Fruit fly (Drosophila melanogaster): ENCODE measurements around the gene btn.

The btn gene

DNA sequence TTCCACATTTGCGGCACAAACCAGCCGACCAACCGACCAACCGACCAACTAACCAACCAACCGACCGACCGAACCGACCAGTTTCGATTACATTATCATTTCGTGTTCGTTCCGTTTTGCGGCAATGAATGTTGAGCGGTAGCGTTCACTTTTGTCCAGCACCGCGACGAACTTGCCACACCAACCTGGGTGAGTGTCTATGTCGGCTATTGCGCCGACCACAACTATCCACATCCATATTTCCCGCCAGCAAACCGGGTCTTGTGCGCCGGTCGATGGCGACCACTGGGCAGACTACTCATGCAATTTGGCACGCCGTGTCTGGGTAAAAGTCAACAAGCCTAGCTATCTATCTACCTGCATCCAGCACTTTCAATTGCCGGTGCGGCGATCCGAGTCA is 9.4 kb downstream of the btn start:
- TF ChIP-seq CG8478 (optimal IDR thresholded peaks at IDR 0.05) (no peak), CTCF (optimal IDR thresholded peaks at IDR 0.05) (no peak)

DNA sequence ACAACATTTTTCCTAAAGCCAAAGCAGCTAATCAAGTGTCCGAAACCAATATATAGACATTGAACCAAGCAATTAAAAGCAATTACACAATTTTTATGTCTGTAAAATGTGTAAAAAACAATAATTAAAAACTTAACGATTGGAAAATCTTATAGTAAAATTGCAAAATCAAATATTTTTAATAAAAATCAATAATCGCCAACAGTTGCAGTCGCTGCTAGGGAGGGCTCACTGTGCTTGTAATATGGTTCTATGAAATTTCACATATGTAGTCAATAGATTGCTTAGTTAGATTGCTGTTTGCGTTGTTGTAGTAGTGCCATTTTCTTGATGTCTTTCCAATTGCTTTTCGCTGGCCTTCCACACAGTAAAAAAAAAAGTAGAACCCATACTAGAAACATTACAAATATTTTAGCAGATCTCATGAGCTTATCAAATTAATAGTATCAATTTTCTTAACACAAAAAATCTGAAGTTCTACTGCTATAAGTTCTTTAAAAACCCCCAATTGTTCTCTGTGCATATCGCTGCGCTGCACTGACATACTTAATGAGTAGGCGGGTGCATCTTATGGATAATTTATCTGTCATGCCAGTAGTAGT is 10.2 kb downstream of the btn start:
- TF ChIP-seq CTCF (optimal IDR thresholded peaks at IDR 0.05) (no peak), CG8478 (optimal IDR thresholded peaks at IDR 0.05) (no peak)

DNA sequence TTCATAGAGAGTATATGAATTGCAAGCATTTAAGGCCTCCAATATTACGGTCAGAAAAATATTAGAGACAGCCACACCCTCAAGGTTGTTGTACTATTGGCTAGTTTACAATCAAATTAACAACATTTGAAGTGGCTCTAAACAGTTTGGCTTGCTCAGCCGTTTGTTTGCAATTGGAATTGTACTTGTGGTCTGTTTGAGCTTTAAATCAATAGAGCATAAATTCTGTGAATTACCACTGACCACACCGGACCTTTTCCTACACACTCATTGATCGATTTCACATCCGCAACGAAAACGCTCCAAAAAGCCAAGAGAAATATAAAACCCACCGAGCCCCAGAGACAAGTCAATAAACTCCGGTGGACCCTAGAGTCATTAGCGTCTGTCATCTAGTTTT is 12.8 kb downstream of the btn start:
- TF ChIP-seq CTCF (optimal IDR thresholded peaks at IDR 0.05) (no peak), CG8478 (optimal IDR thresholded peaks at IDR 0.05) (no peak)

DNA sequence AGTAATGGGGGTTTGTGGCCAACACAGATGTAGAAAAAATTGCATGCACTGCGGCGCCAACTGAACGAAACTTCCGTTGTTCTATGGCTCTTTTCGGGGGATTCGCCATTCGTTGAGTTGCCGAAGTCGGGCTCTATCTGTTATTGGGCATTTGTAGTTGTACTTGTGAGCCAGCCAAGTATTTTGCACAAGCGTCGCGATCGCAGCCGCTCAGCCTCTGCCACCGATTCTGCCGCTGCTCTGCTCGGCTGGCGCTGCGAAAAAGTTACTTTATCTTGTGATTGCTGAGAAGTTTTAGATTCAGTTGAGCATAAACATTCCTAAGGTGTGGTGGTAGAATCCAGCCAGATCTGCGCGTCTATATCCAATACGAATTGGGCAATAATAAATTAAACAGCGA is 16.5 kb downstream of the btn start, which contains the start of gene CG33110:
TSS of gene CG33110 (plus strand) at position 301 of the 400 bp plus-strand sequence.
- TF ChIP-seq CTCF (optimal IDR thresholded peaks at IDR 0.05) (no peak), CG8478 (optimal IDR thresholded peaks at IDR 0.05) (no peak)

DNA sequence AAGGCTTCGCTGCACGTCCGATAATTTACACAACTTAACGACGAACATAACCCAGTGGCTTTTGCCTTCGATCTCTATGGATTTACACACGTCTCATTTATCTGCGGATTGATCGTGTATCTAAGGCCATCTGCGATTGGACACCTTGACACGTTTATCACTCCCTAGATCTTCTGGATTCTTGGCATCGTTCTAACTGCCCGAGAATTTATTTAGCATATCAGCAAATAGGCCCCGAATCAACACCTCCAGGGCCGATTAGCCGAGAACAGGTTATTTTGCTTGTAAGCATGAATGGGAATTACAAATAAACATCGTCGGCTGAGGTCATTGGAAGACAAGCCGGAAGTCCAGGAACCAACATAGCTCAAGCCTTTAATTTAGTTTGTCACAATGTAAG is 17.9 kb downstream of the btn start:
- TF ChIP-seq CTCF (optimal IDR thresholded peaks at IDR 0.05) (no peak), CG8478 (optimal IDR thresholded peaks at IDR 0.05) (no peak)

DNA sequence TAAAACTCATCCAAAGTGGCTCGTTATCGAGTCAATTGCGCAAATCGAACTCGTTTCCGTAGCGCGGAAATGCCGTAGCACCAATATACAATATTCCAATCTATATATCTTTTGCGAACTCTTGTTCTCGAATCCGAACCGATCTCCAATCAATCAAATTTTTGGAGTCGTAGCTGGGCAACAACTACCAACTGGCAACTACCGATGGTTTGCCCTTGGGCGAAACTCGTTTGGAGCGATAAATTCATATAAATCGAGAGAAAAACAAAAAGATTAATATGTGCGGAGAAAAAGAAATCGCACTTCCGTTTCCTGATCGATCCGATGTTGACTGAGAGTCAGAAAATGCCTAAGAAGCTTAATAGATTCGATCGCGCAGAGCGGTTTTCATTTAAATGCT is 20.7 kb downstream of the btn start:
- TF ChIP-seq CTCF (optimal IDR thresholded peaks at IDR 0.05) (no peak), CG8478 (optimal IDR thresholded peaks at IDR 0.05) (no peak)

DNA sequence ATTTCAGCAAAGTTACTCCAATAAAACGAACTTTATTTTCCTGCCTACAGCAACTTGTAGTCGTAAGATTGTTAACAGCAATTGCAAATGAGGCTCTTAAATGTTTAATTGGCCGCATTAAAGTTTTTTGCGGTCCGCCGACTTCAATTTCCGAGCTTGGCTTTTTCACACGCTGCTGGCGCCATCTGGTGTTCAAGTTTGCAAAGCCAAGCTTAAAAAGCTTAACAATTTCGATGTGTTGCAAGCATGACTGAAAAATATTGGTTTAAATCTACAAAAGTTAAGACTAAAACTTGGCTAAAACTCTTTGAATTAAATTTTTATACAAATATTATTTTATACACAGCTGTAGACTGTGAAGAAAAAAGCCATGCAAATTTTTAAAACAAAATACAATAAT is 21.7 kb downstream of the btn start:
- TF ChIP-seq CTCF (optimal IDR thresholded peaks at IDR 0.05) (peak in 1 of 2 experiments; percentile 49), CG8478 (optimal IDR thresholded peaks at IDR 0.05) (no peak)

DNA sequence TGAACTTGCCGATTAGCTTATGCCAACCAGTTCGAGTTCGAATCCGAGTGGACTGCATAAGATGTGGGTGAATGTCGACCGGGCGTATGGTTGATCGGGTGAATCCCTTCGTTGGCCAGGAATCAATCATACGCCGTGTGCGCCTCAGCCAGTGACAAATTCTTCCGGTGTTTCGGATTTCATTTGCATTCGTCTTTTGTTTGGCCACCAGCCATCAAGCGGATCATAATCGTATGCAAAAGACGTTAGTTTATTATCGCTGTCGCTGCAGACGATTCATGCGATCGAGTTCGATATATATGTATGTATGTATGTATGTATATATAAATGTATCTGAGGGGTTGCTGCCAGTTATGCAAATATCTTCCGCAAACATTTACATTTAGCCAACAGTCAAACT is 22.3 kb downstream of the btn start:
- TF ChIP-seq CTCF (optimal IDR thresholded peaks at IDR 0.05) (no peak), CG8478 (optimal IDR thresholded peaks at IDR 0.05) (no peak)

DNA sequence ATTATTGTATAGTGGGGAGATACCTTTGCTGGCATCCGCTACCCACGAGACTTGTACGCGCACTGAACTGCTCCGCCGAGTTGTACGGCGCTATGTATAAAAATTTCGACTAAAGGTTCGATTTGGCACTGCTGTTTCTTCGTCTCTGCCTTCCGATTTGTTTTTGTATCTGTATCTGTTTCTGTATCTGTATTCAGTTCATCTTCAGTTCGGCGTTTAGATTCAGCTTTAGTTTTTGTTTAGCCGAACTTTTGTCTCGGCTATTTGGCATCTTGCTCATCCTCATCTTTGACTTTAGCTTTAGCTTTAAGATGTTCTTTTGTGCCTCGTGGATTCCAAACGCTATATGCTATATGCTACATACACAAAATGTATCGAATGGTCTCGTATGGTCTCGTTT is 23.9 kb downstream of the btn start, which contains the start of gene sit:
TSS of gene sit (minus strand) at position 71 of the 400 bp plus-strand sequence.
- no peak for TF ChIP-seq CTCF (optimal IDR thresholded peaks at IDR 0.05)
- no peak for TF ChIP-seq CG8478 (optimal IDR thresholded peaks at IDR 0.05)

DNA sequence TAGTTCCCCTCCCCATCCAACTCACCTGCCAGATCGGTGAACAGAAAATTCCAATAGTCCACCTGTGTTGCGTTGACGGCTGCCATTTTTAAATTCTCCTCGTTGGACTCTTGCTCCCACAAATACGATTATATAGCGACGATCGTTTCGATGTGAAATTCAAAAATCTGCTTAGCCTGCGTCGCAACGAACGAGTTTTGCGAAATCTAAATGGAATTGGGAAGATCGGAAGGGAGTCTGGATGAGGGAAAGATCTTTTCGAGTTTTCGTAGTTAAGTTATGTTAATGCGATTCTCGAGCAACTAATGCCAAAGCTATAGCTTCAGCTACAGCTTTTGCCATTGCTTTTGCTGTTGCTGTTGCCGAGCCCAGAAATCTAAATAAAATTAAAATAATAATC is 26.2 kb downstream of the btn start:
- TF ChIP-seq CTCF (optimal IDR thresholded peaks at IDR 0.05) (no peak), CG8478 (optimal IDR thresholded peaks at IDR 0.05) (no peak)

DNA sequence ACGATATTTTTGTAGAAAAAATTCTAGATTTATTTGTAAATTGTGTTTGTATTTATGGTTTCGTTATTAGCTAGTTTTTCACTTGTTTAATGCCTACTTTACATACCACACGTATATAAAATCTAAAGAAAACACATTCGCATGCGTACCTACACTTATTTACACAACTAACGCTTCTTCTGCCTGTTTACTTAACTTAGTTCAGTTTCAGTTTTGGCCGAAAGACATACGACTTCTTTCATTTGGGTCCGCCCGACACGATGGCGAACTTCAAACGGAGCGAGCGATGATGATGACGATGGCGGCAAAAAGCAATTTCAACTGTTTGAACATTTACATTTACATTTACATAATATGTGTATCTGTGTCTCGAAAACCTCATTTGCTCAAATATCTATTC is 28.0 kb downstream of the btn start:
- no peak for TF ChIP-seq CG8478 (optimal IDR thresholded peaks at IDR 0.05)
- TF ChIP-seq CTCF (optimal IDR thresholded peaks at IDR 0.05), result no peak

DNA sequence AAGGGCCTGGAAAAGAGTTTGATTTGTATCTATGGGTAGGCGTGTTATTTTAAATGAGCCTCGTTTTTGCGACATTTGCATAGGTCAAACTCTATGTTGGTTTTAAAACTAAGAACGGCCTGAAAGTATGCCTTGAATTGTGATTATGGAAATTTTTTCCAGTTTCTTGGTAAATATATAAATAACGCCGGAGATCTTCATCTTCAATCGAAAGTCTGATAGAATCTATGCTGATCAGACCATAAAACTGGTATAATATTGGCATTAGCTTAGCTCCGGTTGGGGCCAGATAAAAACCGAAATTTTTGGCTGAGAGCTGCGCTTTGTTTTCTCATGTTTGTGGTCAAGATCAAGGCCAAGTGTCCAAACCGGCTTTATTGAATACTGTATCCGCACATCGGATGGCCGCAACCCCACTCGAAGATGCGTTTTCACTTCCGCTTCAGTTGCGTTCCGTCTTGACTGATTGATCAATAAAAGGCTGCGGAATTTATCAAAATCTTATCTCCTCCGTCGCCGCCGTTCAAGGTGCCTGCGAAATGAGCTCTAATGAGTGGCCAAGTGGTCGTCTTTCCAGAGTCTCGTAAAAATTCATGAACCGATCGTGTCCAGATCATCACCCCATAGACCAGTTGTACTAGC is 29.2 kb downstream of the btn start:
- TF ChIP-seq CTCF (optimal IDR thresholded peaks at IDR 0.05) (no peak), CG8478 (optimal IDR thresholded peaks at IDR 0.05) (no peak)

DNA sequence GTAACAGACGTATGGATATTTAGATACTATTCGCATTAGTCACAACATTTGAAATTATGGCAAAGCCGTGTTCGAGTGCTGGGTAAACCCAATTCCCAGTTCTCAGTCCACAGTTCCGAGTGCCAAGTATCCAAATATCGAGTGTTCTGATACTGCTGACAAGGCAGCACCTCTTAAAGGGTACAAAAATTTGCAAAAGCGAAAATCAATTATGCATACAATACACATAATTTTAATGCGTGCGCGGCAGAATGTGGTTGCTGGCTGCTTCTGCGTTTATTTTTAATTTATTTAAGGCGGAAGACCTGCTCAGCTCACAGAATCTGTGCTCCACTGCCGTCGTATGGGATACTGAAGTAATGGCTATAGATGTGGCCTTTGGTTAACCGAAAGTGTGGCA is 33.7 kb downstream of the btn start:
- no peak for TF ChIP-seq CG8478 (optimal IDR thresholded peaks at IDR 0.05)
- TF ChIP-seq CTCF (optimal IDR thresholded peaks at IDR 0.05), result no peak

DNA sequence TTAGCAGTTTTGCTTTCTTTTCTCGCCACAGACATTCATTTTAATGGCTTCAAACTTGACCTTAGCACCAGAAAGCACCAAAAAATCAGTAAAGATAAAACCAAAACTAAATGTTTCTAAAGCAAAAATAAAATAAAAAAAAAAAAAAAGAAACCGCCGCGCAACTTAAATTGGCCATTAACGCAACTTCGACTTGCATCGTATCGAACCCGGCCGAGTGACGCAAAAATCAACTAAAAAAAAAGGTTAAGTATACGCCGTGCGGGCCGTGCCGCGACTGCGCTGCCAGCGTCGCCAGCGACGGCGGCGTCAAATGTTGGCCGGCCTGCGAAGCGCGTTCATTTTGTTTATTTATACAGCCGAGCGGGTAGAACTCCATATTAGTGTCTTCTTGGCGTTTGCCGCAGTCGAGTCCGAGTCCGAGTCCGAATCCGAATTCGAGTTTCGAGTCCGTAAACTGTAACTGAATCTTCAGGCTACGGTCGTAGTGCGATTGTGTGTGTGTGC is 36.1 kb downstream of the btn start, which contains the start of gene bond:
TSS of gene bond (plus strand) at position 375 of the 507 bp plus-strand sequence.
- TF ChIP-seq CTCF (optimal IDR thresholded peaks at IDR 0.05) (no peak), CG8478 (optimal IDR thresholded peaks at IDR 0.05) (no peak)

DNA sequence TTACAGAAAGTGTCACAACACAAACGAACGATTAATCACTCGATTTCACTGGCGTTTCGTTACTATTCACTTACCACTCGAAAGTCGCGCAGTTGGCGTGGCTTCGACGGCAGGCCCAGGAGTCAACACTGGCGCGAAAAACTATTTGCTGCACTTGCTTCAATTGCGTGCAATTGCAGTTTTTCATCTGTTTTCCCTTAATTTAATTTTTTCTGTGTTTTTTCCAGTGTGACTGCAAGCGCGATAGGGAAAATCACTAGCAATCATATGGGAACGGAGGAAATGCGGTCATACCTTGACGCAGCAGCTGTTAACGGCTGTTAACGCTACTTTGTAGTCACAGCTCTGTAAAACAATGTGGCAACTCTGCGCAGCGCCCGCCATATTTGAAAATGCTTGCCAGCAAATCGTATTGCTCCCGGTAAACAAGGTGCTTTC is 38.8 kb downstream of the btn start, which contains the start of gene AdipoR:
TSS of gene AdipoR (minus strand) at position 262 of the 438 bp plus-strand sequence.
- peak in 1 of 2 experiments; percentile 25 for TF ChIP-seq CTCF (optimal IDR thresholded peaks at IDR 0.05)
- no peak for TF ChIP-seq CG8478 (optimal IDR thresholded peaks at IDR 0.05)

DNA sequence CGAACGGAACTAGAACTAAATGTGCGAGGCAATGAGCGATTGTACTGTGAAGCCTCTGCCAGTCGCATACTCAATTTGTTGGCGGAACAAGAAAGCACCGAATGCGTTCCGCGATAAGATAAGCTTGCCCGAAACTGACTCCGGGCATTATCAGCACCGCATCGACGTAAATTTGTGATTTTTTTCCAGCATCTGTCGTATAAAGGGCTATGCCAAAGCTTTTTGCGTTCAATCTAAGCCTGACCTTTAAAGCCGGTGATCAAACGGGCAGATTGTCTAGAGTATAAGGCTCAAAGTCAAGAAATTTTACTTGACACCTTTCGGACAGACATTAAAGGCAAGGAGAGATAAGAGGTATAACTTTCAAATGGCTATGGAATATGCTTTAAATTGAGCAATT is 40.4 kb downstream of the btn start:
- TF ChIP-seq CTCF (optimal IDR thresholded peaks at IDR 0.05) (no peak), CG8478 (optimal IDR thresholded peaks at IDR 0.05) (no peak)
